Worm (Caenorhabditis elegans) whole organism, L4/young adult: Measurements from ENCODE around the gene txt-12.

ENCODE experiments used
- W03F9.2 ChIP-seq: fragments of 150-350 bp; optimal IDR thresholded peaks from 2 replicates; lab custom pipeline; 2014; ENCODE audit warnings: missing biosample characterization, missing genetic modification characterization
- dao-5 ChIP-seq: sonication (generic microtip); optimal IDR thresholded peaks from 2 replicates; lab custom pipeline; 2016; ENCODE audit warnings: missing genotype, missing genetic modification characterization, moderate library complexity, missing compliant biosample characterization
- him-1 ChIP-seq: sonication (generic microtip); optimal IDR thresholded peaks from 2 replicates; lab custom pipeline; 2016; ENCODE audit warnings: missing genotype, missing genetic modification reagents, missing genetic modification characterization, missing compliant biosample characterization

DNA sequence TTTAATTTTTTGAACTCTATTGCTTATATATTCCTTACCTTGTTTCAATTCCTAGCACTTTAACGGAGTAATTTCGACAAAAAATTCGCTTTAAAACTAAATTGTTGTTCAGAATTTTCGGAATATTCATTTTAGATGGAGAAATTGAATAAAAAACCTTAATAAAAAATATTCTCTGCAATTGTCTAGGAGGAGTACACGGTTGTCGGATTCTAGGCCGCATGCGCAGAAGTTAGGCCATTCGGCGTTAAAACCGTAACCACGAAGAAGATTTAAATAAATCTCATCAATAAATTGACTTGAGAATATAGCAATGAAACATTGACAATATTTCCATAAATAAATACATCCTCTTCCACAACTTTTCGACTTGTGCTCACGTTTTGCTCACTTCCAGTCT lies 10.5 kb upstream of the txt-12 start, which contains the start of the genes C01G10.10 and C01G10.9:
- TF ChIP-seq him-1 (tag; lab: Kevin White, UChicago) (peak; percentile 61), W03F9.2 (peak; percentile 72), dao-5 (tag; lab: Kevin White, UChicago) (no peak)
